Worm (Caenorhabditis elegans) whole organism, L2 larva: ENCODE results near the gene K02F3.9.

Experiments used
- C34F6.9 ChIP-seq: fragments of 150-350 bp; optimal IDR thresholded peaks from 2 replicates; lab custom pipeline; 2014; ENCODE audit warnings: missing biosample characterization, missing genetic modification characterization
- F13H6.1 ChIP-seq: sonication (generic microtip); optimal IDR thresholded peaks from 2 replicates; lab custom pipeline; 2016; ENCODE audit warnings: missing genetic modification characterization, missing compliant biosample characterization
- R02D3.7 ChIP-seq: fragments of 150-350 bp; optimal IDR thresholded peaks from 2 replicates; lab custom pipeline; 2014; ENCODE audit warnings: missing biosample characterization, missing genetic modification characterization
- Y55F3AM.14 ChIP-seq: fragments of 200-800 bp; sonication (Bioruptor generic); optimal IDR thresholded peaks from 2 replicates; lab custom pipeline; 2018; ENCODE audit warnings: mild to moderate bottlenecking, missing genetic modification characterization, missing compliant biosample characterization
- ZK546.5 ChIP-seq: sonication (generic microtip); optimal IDR thresholded peaks from 2 replicates; lab custom pipeline; 2017; ENCODE audit warnings: missing biosample characterization, missing genetic modification characterization
- alr-1 ChIP-seq: fragments of 150-350 bp; optimal IDR thresholded peaks from 2 replicates; lab custom pipeline; 2014; ENCODE audit warnings: missing biosample characterization, missing genetic modification characterization
- aly-2 ChIP-seq: fragments of 150-350 bp; optimal IDR thresholded peaks from 2 replicates; lab custom pipeline; 2014; ENCODE audit warnings: missing biosample characterization, missing genetic modification characterization
- ama-1 ChIP-seq: fragments of 150-350 bp; optimal IDR thresholded peaks from 2 replicates; lab custom pipeline; 2018; ENCODE audit warnings: inconsistent platforms
- blmp-1 ChIP-seq: sonication (generic microtip); optimal IDR thresholded peaks from 2 replicates; lab custom pipeline; 2017; ENCODE audit warnings: missing genetic modification characterization, mild to moderate bottlenecking, missing compliant biosample characterization, antibody characterized with exemption, moderate library complexity; ENCODE audit not compliant: insufficient read depth
- ceh-16 ChIP-seq: fragments of 150-350 bp; optimal IDR thresholded peaks from 2 replicates; lab custom pipeline; 2014; ENCODE audit warnings: missing biosample characterization, missing genetic modification characterization
- ceh-82 ChIP-seq: fragments of 150-350 bp; optimal IDR thresholded peaks from 2 replicates; lab custom pipeline; 2014; ENCODE audit warnings: missing biosample characterization, missing genetic modification characterization
- crh-2 ChIP-seq: sonication (generic microtip); optimal IDR thresholded peaks from 2 replicates; lab custom pipeline; 2017; ENCODE audit warnings: missing biosample characterization, missing genetic modification characterization
- dmd-4 ChIP-seq: sonication (generic microtip); optimal IDR thresholded peaks from 2 replicates; lab custom pipeline; 2017; ENCODE audit warnings: missing biosample characterization, missing genetic modification characterization
- egl-27 ChIP-seq: sonication (generic microtip); optimal IDR thresholded peaks from 3 replicates; lab custom pipeline; 2017; ENCODE audit warnings: missing biosample characterization, missing genetic modification reagents, missing genetic modification characterization
- elt-1 ChIP-seq: fragments of 150-350 bp; optimal IDR thresholded peaks from 2 replicates; lab custom pipeline; 2014; ENCODE audit warnings: missing biosample characterization, missing genetic modification characterization
- elt-3 ChIP-seq: sonication (generic microtip); optimal IDR thresholded peaks from 2 replicates; lab custom pipeline; 2017; ENCODE audit warnings: missing biosample characterization, missing genetic modification characterization
- fos-1 ChIP-seq: fragments of 150-350 bp; optimal IDR thresholded peaks from 2 replicates; lab custom pipeline; 2014; ENCODE audit warnings: missing biosample characterization, missing genetic modification characterization
- gmeb-1 ChIP-seq: fragments of 150-350 bp; optimal IDR thresholded peaks from 2 replicates; lab custom pipeline; 2014; ENCODE audit warnings: missing biosample characterization, missing genetic modification characterization
- lin-11 ChIP-seq: fragments of 150-350 bp; sonication (generic microtip); optimal IDR thresholded peaks from 2 replicates; lab custom pipeline; 2014; ENCODE audit warnings: missing biosample characterization, missing genetic modification characterization, inconsistent platforms, mixed read lengths
- lin-13 ChIP-seq: fragments of 150-350 bp; optimal IDR thresholded peaks from 2 replicates; lab custom pipeline; 2014; ENCODE audit warnings: missing biosample characterization, missing genetic modification reagents, missing genetic modification characterization
- lin-39 ChIP-seq: fragments of 150-350 bp; optimal IDR thresholded peaks from 2 replicates; lab custom pipeline; 2014; ENCODE audit warnings: missing biosample characterization, missing genetic modification reagents, missing genetic modification characterization
- lsy-2 ChIP-seq, 2 experiments: fragments of 150-350 bp in 1 of 2; sonication (generic microtip) in 1 of 2; optimal IDR thresholded peaks; 2 replicates each; lab custom pipeline; 2014 to 2017; ENCODE audit warnings: missing biosample characterization in 2 of 2, missing genetic modification characterization in 2 of 2
- mab-5 ChIP-seq: fragments of 150-350 bp; optimal IDR thresholded peaks from 2 replicates; lab custom pipeline; 2014; ENCODE audit warnings: missing biosample characterization, missing genetic modification characterization
- mbf-1 ChIP-seq: sonication (generic microtip); optimal IDR thresholded peaks from 2 replicates; lab custom pipeline; 2017; ENCODE audit warnings: missing biosample characterization, missing genetic modification characterization
- mdl-1 ChIP-seq, 2 experiments: fragments of 150-350 bp in 1 of 2; sonication (generic microtip) in 1 of 2; optimal IDR thresholded peaks; 2 replicates each; lab custom pipeline; 2017; ENCODE audit warnings: missing biosample characterization in 2 of 2, missing genetic modification characterization in 2 of 2
- nhr-10 ChIP-seq: sonication (generic microtip); optimal IDR thresholded peaks from 2 replicates; lab custom pipeline; 2017; ENCODE audit warnings: missing biosample characterization, missing genetic modification characterization
- nhr-11 ChIP-seq: fragments of 150-350 bp; optimal IDR thresholded peaks from 2 replicates; lab custom pipeline; 2014; ENCODE audit warnings: missing biosample characterization, missing genetic modification characterization
- nhr-12 ChIP-seq: fragments of 150-350 bp; optimal IDR thresholded peaks from 2 replicates; lab custom pipeline; 2014; ENCODE audit warnings: missing biosample characterization, missing genetic modification characterization
- nhr-129 ChIP-seq: fragments of 150-350 bp; optimal IDR thresholded peaks from 2 replicates; lab custom pipeline; 2014; ENCODE audit warnings: missing biosample characterization, missing genetic modification characterization
- nhr-21 ChIP-seq: fragments of 150-350 bp; optimal IDR thresholded peaks from 2 replicates; lab custom pipeline; 2014; ENCODE audit warnings: missing biosample characterization, missing genetic modification characterization
- nhr-23 ChIP-seq: fragments of 150-350 bp; optimal IDR thresholded peaks from 2 replicates; lab custom pipeline; 2014; ENCODE audit warnings: missing biosample characterization, missing genetic modification reagents, missing genetic modification characterization
- nhr-237 ChIP-seq: fragments of 150-350 bp; optimal IDR thresholded peaks from 2 replicates; lab custom pipeline; 2014; ENCODE audit warnings: missing biosample characterization, missing genetic modification characterization
- nhr-25 ChIP-seq: fragments of 150-350 bp; sonication (generic microtip); optimal IDR thresholded peaks from 3 replicates; lab custom pipeline; 2014; ENCODE audit warnings: missing biosample characterization, missing genetic modification characterization
- nhr-6 ChIP-seq: fragments of 150-350 bp; optimal IDR thresholded peaks from 2 replicates; lab custom pipeline; 2014; ENCODE audit warnings: missing biosample characterization, missing genetic modification characterization
- nhr-77 ChIP-seq: fragments of 150-350 bp; optimal IDR thresholded peaks from 2 replicates; lab custom pipeline; 2014; ENCODE audit warnings: missing biosample characterization, missing genetic modification characterization
- peb-1 ChIP-seq: fragments of 150-350 bp; optimal IDR thresholded peaks from 2 replicates; lab custom pipeline; 2014; ENCODE audit warnings: missing biosample characterization, missing genetic modification characterization
- sem-4 ChIP-seq: fragments of 150-350 bp; optimal IDR thresholded peaks from 2 replicates; lab custom pipeline; 2014; ENCODE audit warnings: missing biosample characterization, missing genetic modification reagents, missing genetic modification characterization
- skn-1 ChIP-seq: sonication (generic microtip); optimal IDR thresholded peaks from 2 replicates; lab custom pipeline; 2017; ENCODE audit warnings: missing biosample characterization, missing genetic modification characterization
- sma-3 ChIP-seq: sonication (generic microtip); optimal IDR thresholded peaks from 2 replicates; lab custom pipeline; 2016; ENCODE audit warnings: missing genetic modification reagents, missing genetic modification characterization, missing compliant biosample characterization
- sma-9 ChIP-seq, 2 experiments: fragments of 150-350 bp in 1 of 2; sonication (generic microtip) in 1 of 2; optimal IDR thresholded peaks; 2 replicates each; lab custom pipeline; 2014 to 2016; ENCODE audit warnings: missing genetic modification characterization in 2 of 2, mild to moderate bottlenecking in 1 of 2, missing biosample characterization in 1 of 2, missing compliant biosample characterization in 1 of 2, missing genetic modification reagents in 1 of 2, moderate library complexity in 1 of 2
- snpc-4 ChIP-seq: fragments of 150-350 bp; optimal IDR thresholded peaks from 2 replicates; lab custom pipeline; 2014; ENCODE audit warnings: missing biosample characterization, missing genetic modification characterization
- unc-39 ChIP-seq: fragments of 150-350 bp; optimal IDR thresholded peaks from 2 replicates; lab custom pipeline; 2014; ENCODE audit warnings: missing biosample characterization, missing genetic modification characterization
- unc-55 ChIP-seq: fragments of 150-350 bp; sonication (generic microtip); optimal IDR thresholded peaks from 3 replicates; lab custom pipeline; 2014; ENCODE audit warnings: missing biosample characterization, missing genetic modification reagents, missing genetic modification characterization
- unc-62 ChIP-seq: fragments of 150-350 bp; optimal IDR thresholded peaks from 2 replicates; lab custom pipeline; 2014; ENCODE audit warnings: missing biosample characterization, missing genetic modification reagents, missing genetic modification characterization
- zag-1 ChIP-seq: fragments of 150-350 bp; optimal IDR thresholded peaks from 2 replicates; lab custom pipeline; 2014; ENCODE audit warnings: missing biosample characterization, missing genetic modification characterization
- ztf-1 ChIP-seq: fragments of 200-800 bp; sonication (Bioruptor generic); conservative IDR thresholded peaks from 2 replicates; pipeline ENCODE4 v1.3.6; 2022; ENCODE audit warnings: missing genetic modification characterization, missing compliant biosample characterization
- ztf-11 ChIP-seq: sonication (generic microtip); optimal IDR thresholded peaks from 2 replicates; lab custom pipeline; 2017; ENCODE audit warnings: missing biosample characterization, missing genetic modification characterization
- ztf-4 ChIP-seq: fragments of 150-350 bp; optimal IDR thresholded peaks from 2 replicates; lab custom pipeline; 2014; ENCODE audit warnings: missing biosample characterization, missing genetic modification characterization

K02F3.9 gene

ce11 chrIII:835713-836278 lies 5.4 kb downstream of the K02F3.9 start:
- TF ChIP-seq ztf-11 (tag; lab: Kevin White, UChicago) (no peak), elt-1 (no peak), nhr-10 (tag; lab: Kevin White, UChicago) (no peak), unc-62 (no peak), nhr-77 (tag; lab: Kevin White, UChicago) (no peak), Y55F3AM.14 (peak; percentile 97), nhr-11 (tag; lab: Kevin White, UChicago) (no peak), R02D3.7 (tag; lab: Kevin White, UChicago) (no peak), alr-1 (tag; lab: Kevin White, UChicago) (no peak), crh-2 (peak; percentile 55), ZK546.5 (tag; lab: Kevin White, UChicago) (no peak), egl-27 (tag; lab: Kevin White, UChicago) (peak; percentile 49), ama-1 (peak; percentile 94), ztf-1 (GFP tag; lab: Robert Waterston, UW) (no peak), C34F6.9 (no peak), peb-1 (tag; lab: Kevin White, UChicago) (no peak), nhr-237 (tag; lab: Kevin White, UChicago) (no peak), lin-11 (no peak), fos-1 (tag; lab: Kevin White, UChicago) (peak; percentile 28), lsy-2 (tag; optimal IDR thresholded peaks at IDR 0.05; lab: Kevin White, UChicago) (peak; percentile 55 to 60), blmp-1 (tag; lab: Kevin White, UChicago) (peak; percentile 10), sma-3 (GFP tag; lab: Kevin White, UChicago) (peak; percentile 78), ceh-16 (tag; lab: Kevin White, UChicago) (no peak), nhr-6 (tag; lab: Kevin White, UChicago) (peak; percentile 66), aly-2 (tag; lab: Kevin White, UChicago) (no peak), elt-3 (tag; lab: Kevin White, UChicago) (no peak), nhr-12 (tag; lab: Kevin White, UChicago) (no peak), mbf-1 (tag; lab: Kevin White, UChicago) (peak; percentile 32), nhr-21 (tag; lab: Kevin White, UChicago) (peak; percentile 79), F13H6.1 (tag; lab: Kevin White, UChicago) (peak; percentile 54), sma-9 (GFP tag; optimal IDR thresholded peaks at IDR 0.05; lab: Kevin White, UChicago) (peak; percentile 61), sma-9 (tag; optimal IDR thresholded peaks at IDR 0.05; lab: Kevin White, UChicago) (no peak), unc-55 (peak; percentile 43), gmeb-1 (tag; lab: Kevin White, UChicago) (peak; percentile 33), mab-5 (tag; lab: Kevin White, UChicago) (peak; percentile 59), ztf-4 (tag; lab: Kevin White, UChicago) (peak; percentile 87), ceh-82 (tag; lab: Kevin White, UChicago) (peak; percentile 20), sem-4 (tag; lab: Kevin White, UChicago) (no peak), zag-1 (tag; lab: Kevin White, UChicago) (peak; percentile 3), nhr-25 (tag; lab: Kevin White, UChicago) (peak; percentile 76), skn-1 (tag; lab: Kevin White, UChicago) (peak; percentile 38), lin-13 (GFP tag; lab: Kevin White, UChicago) (peak; percentile 63), snpc-4 (tag; lab: Kevin White, UChicago) (no peak), nhr-129 (peak; percentile 61), dmd-4 (tag; lab: Kevin White, UChicago) (no peak), unc-39 (peak; percentile 74), nhr-23 (tag; lab: Kevin White, UChicago) (no peak), lin-39 (tag; lab: Kevin White, UChicago) (no peak), mdl-1 (tag; optimal IDR thresholded peaks at IDR 0.05; lab: Kevin White, UChicago) (peak; percentile 33 to 57)
